Fruit fly (Drosophila melanogaster): ENCODE measurements around the gene CG5199.
"Not testable (repeated sequence)": the region's sequence is repeated elsewhere in the genome, so short reads cannot be mapped to it uniquely, and the experiment has no call there.

dm6 chr3L:20499536-20499935 lies 46.9 kb upstream of the CG5199 start, which contains the start of gene CG18281:
- not testable (repeated sequence) for TF ChIP-seq cic (GFP tag; optimal IDR thresholded peaks at IDR 0.05); CG1620 (GFP tag; optimal IDR thresholded peaks at IDR 0.05); CG14711 (tag; optimal IDR thresholded peaks at IDR 0.05); kay (GFP tag; ENCODE audit: borderline replicate concordance); Hr96 (GFP tag; optimal IDR thresholded peaks at IDR 0.05)
